Comparison of ENCODE assay signal across 4 worm cellular contexts in genomic region chrII:13016381-13016780, ce11.
A peak's percentile ranks its signal among the peaks of the same experiment; 100 is the strongest.
TF ChIP-seq lines count a peak whose summit lies in the region.
"Not testable (repeated sequence)": the region's sequence is repeated elsewhere in the genome, so short reads cannot be mapped to it uniquely, and the experiment has no call there.

No protein-coding gene starts in this region.

TF ChIP-seq in whole organism, L2 larva, 48 proteins besides CTCF, POLR2A, EP300 and RAD21:
- peak; percentile 48 for TF ChIP-seq C34F6.9 (tag; optimal IDR thresholded peaks at IDR 0.05; lab: Kevin White, UChicago)
- peak; percentile 41 to 64 for TF ChIP-seq lsy-2 (tag; optimal IDR thresholded peaks at IDR 0.05; lab: Kevin White, UChicago)
- TF ChIP-seq nhr-25 (tag; optimal IDR thresholded peaks at IDR 0.05; lab: Kevin White, UChicago): peak; percentile 47
- TF ChIP-seq nhr-21 (tag; optimal IDR thresholded peaks at IDR 0.05; lab: Kevin White, UChicago): peak; percentile 16
- TF ChIP-seq sma-3 (GFP tag; optimal IDR thresholded peaks at IDR 0.05; lab: Kevin White, UChicago): peak; percentile 50
- TF ChIP-seq unc-55 (GFP tag; optimal IDR thresholded peaks at IDR 0.05; lab: Kevin White, UChicago): peak; percentile 60
- peak; percentile 79 for TF ChIP-seq sma-9 (GFP tag; optimal IDR thresholded peaks at IDR 0.05; lab: Kevin White, UChicago)
- not testable (repeated sequence) for TF ChIP-seq sma-9 (tag; optimal IDR thresholded peaks at IDR 0.05; lab: Kevin White, UChicago)
- peak; percentile 8 for TF ChIP-seq gmeb-1 (tag; optimal IDR thresholded peaks at IDR 0.05; lab: Kevin White, UChicago)
- TF ChIP-seq crh-2 (tag; optimal IDR thresholded peaks at IDR 0.05; lab: Kevin White, UChicago): peak; percentile 48
- peak; percentile 44 for TF ChIP-seq nhr-129 (tag; optimal IDR thresholded peaks at IDR 0.05; lab: Kevin White, UChicago)
- peak; percentile 73 for TF ChIP-seq F13H6.1 (tag; optimal IDR thresholded peaks at IDR 0.05; lab: Kevin White, UChicago)
- peak; percentile 56 for TF ChIP-seq lin-13 (GFP tag; optimal IDR thresholded peaks at IDR 0.05; lab: Kevin White, UChicago)
- TF ChIP-seq sem-4 (tag; optimal IDR thresholded peaks at IDR 0.05; lab: Kevin White, UChicago): peak; percentile 4

TF ChIP-seq in whole organism, L4 larva, 104 proteins besides CTCF, POLR2A, EP300 and RAD21 (continues in another document):
- TF ChIP-seq vab-7 (GFP tag; IDR thresholded peaks at IDR 0.05; lab: Robert Waterston, UW): peak; percentile 69; the same call in 1 of the 2 replicates
- TF ChIP-seq D1046.2 (GFP tag; IDR thresholded peaks at IDR 0.05; lab: Robert Waterston, UW): peak; percentile 60; the same call in 1 of the 2 replicates
- peak; percentile 89 for TF ChIP-seq lin-1 (GFP tag; IDR thresholded peaks at IDR 0.05; lab: Robert Waterston, UW)
- peak; percentile 90 for TF ChIP-seq ctbp-1 (GFP tag; IDR thresholded peaks at IDR 0.05; lab: Robert Waterston, UW)
- TF ChIP-seq ceh-20 (GFP tag; IDR thresholded peaks at IDR 0.05; lab: Robert Waterston, UW): peak; percentile 96
- peak; percentile 95 for TF ChIP-seq nhr-42 (GFP tag; IDR thresholded peaks at IDR 0.05; lab: Robert Waterston, UW)
- peak in 1 of 2 experiments; percentile 13 for TF ChIP-seq daf-16 (GFP tag; optimal IDR thresholded peaks at IDR 0.05; lab: Kevin White, UChicago)
- TF ChIP-seq daf-16 (tag; optimal IDR thresholded peaks at IDR 0.05; lab: Kevin White, UChicago): not testable (repeated sequence)
- peak; percentile 75; the same call in 1 of the 2 replicates for TF ChIP-seq saeg-2 (GFP tag; IDR thresholded peaks at IDR 0.05; lab: Robert Waterston, UW)
- peak; percentile 65 for TF ChIP-seq mxl-2 (GFP tag; conservative IDR thresholded peaks at IDR 0.05; lab: Robert Waterston, UW)
- peak; percentile 29; the same call in 1 of the 2 replicates for TF ChIP-seq set-16 (GFP tag; IDR thresholded peaks at IDR 0.05; lab: Robert Waterston, UW)
- peak; percentile 84 for TF ChIP-seq egl-43 (GFP tag; IDR thresholded peaks at IDR 0.05; lab: Robert Waterston, UW)
- peak; percentile 83 for TF ChIP-seq nhr-41 (GFP tag; IDR thresholded peaks at IDR 0.05; lab: Robert Waterston, UW)
- TF ChIP-seq rbr-2 (tag; optimal IDR thresholded peaks at IDR 0.05; lab: Kevin White, UChicago): peak; percentile 70
- TF ChIP-seq dmd-6 (GFP tag; IDR thresholded peaks at IDR 0.05; lab: Robert Waterston, UW): peak; percentile 96
- TF ChIP-seq nhr-48 (tag; optimal IDR thresholded peaks at IDR 0.05; lab: Kevin White, UChicago): peak; percentile 21
- 0 out of 2 replicates have a peak, but pooled peaks have one; percentile 41 for TF ChIP-seq Y75B8A.6 (GFP tag; IDR thresholded peaks at IDR 0.05; lab: Robert Waterston, UW)
- TF ChIP-seq mep-1 (tag; optimal IDR thresholded peaks at IDR 0.05; lab: Kevin White, UChicago): peak; percentile 50
- peak; percentile 21 for TF ChIP-seq lin-13 (GFP tag; optimal IDR thresholded peaks at IDR 0.05; lab: Kevin White, UChicago)
- TF ChIP-seq zip-11 (GFP tag; IDR thresholded peaks at IDR 0.05; lab: Robert Waterston, UW): 0 out of 2 replicates have a peak, but pooled peaks have one; percentile 25
- peak; percentile 2 to 60 for TF ChIP-seq lsy-2 (tag; optimal IDR thresholded peaks at IDR 0.05; lab: Kevin White, UChicago)
- peak; percentile 97 for TF ChIP-seq T26A8.4 (GFP tag; IDR thresholded peaks at IDR 0.05; lab: Robert Waterston, UW)
- 0 out of 2 replicates have a peak, but pooled peaks have one; percentile 37 for TF ChIP-seq lim-7 (GFP tag; IDR thresholded peaks at IDR 0.05; lab: Robert Waterston, UW)
- TF ChIP-seq arid-1 (GFP tag; conservative IDR thresholded peaks at IDR 0.05; lab: Robert Waterston, UW): peak; percentile 91

TF ChIP-seq in whole organism, late embryonic, 69 proteins besides CTCF, POLR2A, EP300 and RAD21:
- TF ChIP-seq tbx-2 (tag; optimal IDR thresholded peaks at IDR 0.05; lab: Kevin White, UChicago) (peak; percentile 47), sox-2 (GFP tag; IDR thresholded peaks at IDR 0.05; lab: Robert Waterston, UW) (peak; percentile 59), ceh-18 (tag; optimal IDR thresholded peaks at IDR 0.05; lab: Kevin White, UChicago) (peak; percentile 49), ceh-31 (tag; optimal IDR thresholded peaks at IDR 0.05; lab: Kevin White, UChicago) (peak; percentile 40), ceh-2 (tag; optimal IDR thresholded peaks at IDR 0.05; lab: Kevin White, UChicago) (peak; percentile 32), ref-2 (tag; optimal IDR thresholded peaks at IDR 0.05; lab: Kevin White, UChicago) (peak; percentile 8)

TF ChIP-seq in whole organism, mixed stage, embryonic, 35 proteins besides CTCF, POLR2A, EP300 and RAD21:
- peak; percentile 2 for TF ChIP-seq lsy-2 (tag; optimal IDR thresholded peaks at IDR 0.05; lab: Kevin White, UChicago)
- peak; percentile 5 for TF ChIP-seq ces-1 (GFP tag; optimal IDR thresholded peaks at IDR 0.05; lab: Kevin White, UChicago)
